Worm (Caenorhabditis elegans): ENCODE measurements around the gene psmd-9.

Gene psmd-9

DNA sequence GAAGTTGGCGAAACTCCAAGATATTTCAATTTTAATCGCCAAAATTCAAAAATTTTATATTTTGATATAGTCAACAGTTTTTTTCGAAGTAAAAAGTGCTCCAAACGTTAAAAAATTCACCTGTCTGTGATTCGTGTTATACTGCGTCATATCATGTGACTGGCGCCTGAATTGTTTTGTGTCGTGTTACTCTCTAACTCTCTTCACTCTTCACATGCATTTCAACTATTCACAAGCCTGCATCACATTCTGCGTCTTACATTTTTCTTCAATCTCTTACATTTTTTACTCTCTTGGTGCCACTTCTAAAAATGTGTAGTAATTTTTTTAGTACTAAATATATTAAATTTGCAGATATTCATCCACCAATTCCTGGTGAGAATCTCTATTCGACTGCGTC, 26.5 kb downstream of the psmd-9 start, which contains the start of gene flcn-1:
flcn-1 (plus strand) TSS at position 348 of the 400 bp plus-strand sequence.
- TF ChIP-seq lin-15B (tag; optimal IDR thresholded peaks at IDR 0.05) (no peak), mdl-1 (tag; optimal IDR thresholded peaks at IDR 0.05) (peak in 1 of 2 experiments; percentile 34), nhr-76 (tag; optimal IDR thresholded peaks at IDR 0.05) (no peak), lin-39 (tag; optimal IDR thresholded peaks at IDR 0.05) (no peak), ZK546.5 (tag; optimal IDR thresholded peaks at IDR 0.05) (no peak), hmg-1.1 (GFP tag; IDR thresholded peaks at IDR 0.05) (no peak), T26A8.4 (GFP tag; IDR thresholded peaks at IDR 0.05) (no peak), skn-1 (tag; optimal IDR thresholded peaks at IDR 0.05) (no peak), F10B5.3 (tag; optimal IDR thresholded peaks at IDR 0.05) (no peak), egl-43 (GFP tag; IDR thresholded peaks at IDR 0.05) (no peak), ama-1 (optimal IDR thresholded peaks at IDR 0.05) (no peak), daf-8 (GFP tag; IDR thresholded peaks at IDR 0.05) (no peak), nhr-111 (GFP tag; optimal IDR thresholded peaks at IDR 0.05) (no peak), ceh-20 (GFP tag; IDR thresholded peaks at IDR 0.05) (no peak), nhr-48 (tag; optimal IDR thresholded peaks at IDR 0.05) (no peak), Y75B8A.6 (GFP tag; IDR thresholded peaks at IDR 0.05) (no peak), unc-62 (GFP tag; optimal IDR thresholded peaks at IDR 0.05 in 1 of 2) (peak in 1 of 2 experiments; percentile 50), unc-62 (tag; optimal IDR thresholded peaks at IDR 0.05) (no peak), dve-1 (tag; optimal IDR thresholded peaks at IDR 0.05; ENCODE audit: insufficient read depth) (peak; percentile 56), mes-2 (tag; optimal IDR thresholded peaks at IDR 0.05; ENCODE audit: poor library complexity, severe bottlenecking) (peak; percentile 44), hlh-30 (tag; optimal IDR thresholded peaks at IDR 0.05; ENCODE audit: insufficient read depth) (peak; percentile 96), tra-1 (GFP tag; IDR thresholded peaks at IDR 0.05) (no peak), lin-1 (GFP tag; IDR thresholded peaks at IDR 0.05) (0 out of 2 replicates have a peak, but pooled peaks have one; percentile 13), arid-1 (GFP tag; conservative IDR thresholded peaks at IDR 0.05) (no peak), daf-19 (GFP tag; conservative IDR thresholded peaks at IDR 0.05) (no peak), snpc-4 (tag; optimal IDR thresholded peaks at IDR 0.05) (no peak), ztf-7 (tag; optimal IDR thresholded peaks at IDR 0.05) (peak; percentile 51), gei-8 (GFP tag; optimal IDR thresholded peaks at IDR 0.05) (no peak), nhr-77 (tag; optimal IDR thresholded peaks at IDR 0.05) (no peak), nhr-41 (GFP tag; IDR thresholded peaks at IDR 0.05) (no peak), F49E8.2 (tag; optimal IDR thresholded peaks at IDR 0.05; ENCODE audit: borderline replicate concordance) (no peak), zag-1 (tag; optimal IDR thresholded peaks at IDR 0.05) (no peak), set-16 (GFP tag; IDR thresholded peaks at IDR 0.05) (no peak), lim-7 (GFP tag; IDR thresholded peaks at IDR 0.05) (no peak), dmd-6 (GFP tag; IDR thresholded peaks at IDR 0.05) (0 out of 2 replicates have a peak, but pooled peaks have one; percentile 28), aly-2 (tag; optimal IDR thresholded peaks at IDR 0.05) (no peak), F26F4.8 (GFP tag; conservative IDR thresholded peaks at IDR 0.05) (no peak), ceh-62 (tag; optimal IDR thresholded peaks at IDR 0.05) (no peak), madf-9 (GFP tag; conservative IDR thresholded peaks at IDR 0.05) (no peak), madf-5 (GFP tag; IDR thresholded peaks at IDR 0.05) (no peak), jun-1 (tag; optimal IDR thresholded peaks at IDR 0.05) (no peak), hif-1 (tag; optimal IDR thresholded peaks at IDR 0.05) (no peak), spr-3 (GFP tag; optimal IDR thresholded peaks at IDR 0.05) (no peak), Y48G9A.11 (GFP tag; IDR thresholded peaks at IDR 0.05) (no peak), ces-1 (GFP tag; optimal IDR thresholded peaks at IDR 0.05) (no peak), saeg-2 (GFP tag; IDR thresholded peaks at IDR 0.05) (no peak), unc-130 (GFP tag; optimal IDR thresholded peaks at IDR 0.05) (no peak), ceh-44 (GFP tag; IDR thresholded peaks at IDR 0.05) (no peak), mxl-3 (GFP tag; optimal IDR thresholded peaks at IDR 0.05) (no peak), pqm-1 (tag; optimal IDR thresholded peaks at IDR 0.05) (no peak), zfp-2 (tag; optimal IDR thresholded peaks at IDR 0.05) (no peak), fos-1 (tag; optimal IDR thresholded peaks at IDR 0.05) (no peak), egl-27 (tag; optimal IDR thresholded peaks at IDR 0.05) (no peak)

Measured in whole organism, L4 larva.